Fruit fly (Drosophila melanogaster): ENCODE results near the gene CG43098.
A peak's percentile ranks its signal among the peaks of the same experiment; 100 is the strongest.

Gene CG43098

dm6 chr3L:3626069-3626468 is 32.8 kb upstream of the CG43098 start, which contains the start of gene dar1 (continued):
- no peak for TF ChIP-seq Abd-B (GFP tag; optimal IDR thresholded peaks at IDR 0.05)
- no peak for TF ChIP-seq bab2 (GFP tag; optimal IDR thresholded peaks at IDR 0.05)
- TF ChIP-seq Six4 (GFP tag; optimal IDR thresholded peaks at IDR 0.05) = no peak
- TF ChIP-seq Dll (GFP tag; IDR thresholded peaks at IDR 0.05; ENCODE audit: partially characterized antibody) = peak; percentile 38; the same call in 1 of the 4 replicates
- TF ChIP-seq CG3407 (GFP tag; optimal IDR thresholded peaks at IDR 0.05) = no peak
- no peak for TF ChIP-seq Vsx1 (GFP tag; optimal IDR thresholded peaks at IDR 0.05)
- no peak for TF ChIP-seq Eip74EF (GFP tag; optimal IDR thresholded peaks at IDR 0.05)
- TF ChIP-seq CG6791 (GFP tag; IDR thresholded peaks at IDR 0.05; ENCODE audit: partially characterized antibody) = peak; percentile 40; the same call in 1 of the 3 replicates
- no peak for TF ChIP-seq eyg (GFP tag; optimal IDR thresholded peaks at IDR 0.05)
- TF ChIP-seq Kr (GFP tag; optimal IDR thresholded peaks at IDR 0.05) = no peak
- 0 out of 3 replicates have a peak, but pooled peaks have one; percentile 40 for TF ChIP-seq CG7963 (GFP tag; IDR thresholded peaks at IDR 0.05; ENCODE audit: partially characterized antibody)
- peak; percentile 96 for TF ChIP-seq crol (GFP tag; IDR thresholded peaks at IDR 0.05)
- TF ChIP-seq ind (GFP tag; optimal IDR thresholded peaks at IDR 0.05) = no peak
- TF ChIP-seq Ets65A (GFP tag) = no peak
- no peak for TF ChIP-seq Ravus (GFP tag; IDR thresholded peaks at IDR 0.05)
- TF ChIP-seq Rfx (GFP tag; IDR thresholded peaks at IDR 0.05) = peak; percentile 29; the same call in 1 of the 2 replicates
- peak; percentile 43 for TF ChIP-seq bbx (GFP tag; IDR thresholded peaks at IDR 0.05; ENCODE audit: partially characterized antibody)
- TF ChIP-seq zen (tag; optimal IDR thresholded peaks at IDR 0.05) = no peak
- TF ChIP-seq Atf6 (GFP tag; IDR thresholded peaks at IDR 0.05) = no peak
- TF ChIP-seq sima (GFP tag; optimal IDR thresholded peaks at IDR 0.05) = no peak
- peak; percentile 35; the same call in 1 of the 2 replicates for TF ChIP-seq sob (GFP tag; IDR thresholded peaks at IDR 0.05)
- TF ChIP-seq Deaf1 (tag; optimal IDR thresholded peaks at IDR 0.05) = peak; percentile 80
- TF ChIP-seq CG9727 (GFP tag; optimal IDR thresholded peaks at IDR 0.05) = no peak
- peak; percentile 14; the same call in 1 of the 2 replicates for TF ChIP-seq stc (GFP tag; IDR thresholded peaks at IDR 0.05)
- TF ChIP-seq chm (GFP tag; IDR thresholded peaks at IDR 0.05) = peak; percentile 53; the same call in 1 of the 2 replicates
- TF ChIP-seq Pdp1 (GFP tag; optimal IDR thresholded peaks at IDR 0.05) = no peak
- peak; percentile 42; the same call in 1 of the 2 replicates for TF ChIP-seq Drgx (GFP tag; IDR thresholded peaks at IDR 0.05)
- TF ChIP-seq crp (GFP tag; optimal IDR thresholded peaks at IDR 0.05) = peak in 1 of 2 experiments; percentile 42
- peak; percentile 73 for TF ChIP-seq CG34224 (GFP tag; IDR thresholded peaks at IDR 0.05; ENCODE audit: partially characterized antibody)
- no peak for TF ChIP-seq klu (GFP tag; IDR thresholded peaks at IDR 0.05)
- TF ChIP-seq seq (GFP tag; IDR thresholded peaks at IDR 0.05) = 0 out of 2 replicates have a peak, but pooled peaks have one; percentile 9
- TF ChIP-seq CG18011 (GFP tag; optimal IDR thresholded peaks at IDR 0.05) = peak; percentile 71
- no peak for TF ChIP-seq bowl (GFP tag; IDR thresholded peaks at IDR 0.05)
- TF ChIP-seq CG7839 (tag; optimal IDR thresholded peaks at IDR 0.05) = no peak
- TF ChIP-seq CG4820 (GFP tag; optimal IDR thresholded peaks at IDR 0.05) = no peak
- TF ChIP-seq CG42726 (GFP tag; IDR thresholded peaks at IDR 0.05; ENCODE audit: partially characterized antibody) = peak; percentile 41; the same call in 1 of the 2 replicates
- 0 out of 3 replicates have a peak, but pooled peaks have one; percentile 11 for TF ChIP-seq CG11695 (GFP tag; IDR thresholded peaks at IDR 0.05)
- peak; percentile 55 for TF ChIP-seq jing (GFP tag; optimal IDR thresholded peaks at IDR 0.05)
- TF ChIP-seq pros (GFP tag; optimal IDR thresholded peaks at IDR 0.05) = peak; percentile 42
- no peak for TF ChIP-seq BEAF-32 (GFP tag; optimal IDR thresholded peaks at IDR 0.05)
- no peak for TF ChIP-seq CG10565 (GFP tag; optimal IDR thresholded peaks at IDR 0.05)
- TF ChIP-seq CG7987 (GFP tag; optimal IDR thresholded peaks at IDR 0.05) = no peak
- TF ChIP-seq vnd (GFP tag; IDR thresholded peaks at IDR 0.05; ENCODE audit: partially characterized antibody) = 0 out of 3 replicates have a peak, but pooled peaks have one; percentile 21
- TF ChIP-seq ATbp (GFP tag; optimal IDR thresholded peaks at IDR 0.05) = no peak
- TF ChIP-seq Taf1 (GFP tag; IDR thresholded peaks at IDR 0.05) = no peak
- no peak for TF ChIP-seq dm (GFP tag; optimal IDR thresholded peaks at IDR 0.05)
- TF ChIP-seq nom (GFP tag; optimal IDR thresholded peaks at IDR 0.05) = peak; percentile 33
- TF ChIP-seq dpn (GFP tag; optimal IDR thresholded peaks at IDR 0.05) = no peak
- TF ChIP-seq z (GFP tag; IDR thresholded peaks at IDR 0.05) = 0 out of 3 replicates have a peak, but pooled peaks have one; percentile 32

Data from whole organism, embryonic.